Worm (Caenorhabditis elegans) whole organism, midembryonic: ENCODE measurements around the gene tbc-8.

Experiments
- T22C8.4 ChIP-seq: fragments of 200-800 bp; sonication (Bioruptor generic); IDR thresholded peaks from 2 replicates; pipeline ENCODE4 v1.3.6; 2022; ENCODE audit warnings: missing genetic modification characterization, missing compliant biosample characterization
- cog-1 ChIP-seq: sonication (generic microtip); optimal IDR thresholded peaks from 2 replicates; lab custom pipeline; 2016; ENCODE audit warnings: missing genetic modification characterization, missing compliant biosample characterization
- flt-1 ChIP-seq: fragments of 200-800 bp; sonication (Bioruptor generic); IDR thresholded peaks from 2 replicates; pipeline ENCODE4 v1.3.6; 2022; ENCODE audit warnings: missing genetic modification characterization, missing compliant biosample characterization
- klf-2 ChIP-seq: fragments of 200-800 bp; sonication (Bioruptor generic); conservative IDR thresholded peaks from 2 replicates; pipeline ENCODE4 v1.3.6; 2022; ENCODE audit warnings: missing genetic modification reagents, missing genetic modification characterization, missing compliant biosample characterization
- med-1 ChIP-seq: sonication (generic microtip); optimal IDR thresholded peaks from 2 replicates; lab custom pipeline; 2017; ENCODE audit warnings: missing genetic modification characterization, mild to moderate bottlenecking, missing compliant biosample characterization, antibody characterized with exemption, missing genetic modification reagents; ENCODE audit not compliant: insufficient read depth
- ref-1 ChIP-seq: fragments of 200-800 bp; sonication (Bioruptor generic); conservative IDR thresholded peaks from 2 replicates; pipeline ENCODE4 v1.3.6; 2022; ENCODE audit warnings: missing genetic modification reagents, missing genetic modification characterization, missing compliant biosample characterization
- tab-1 ChIP-seq: fragments of 200-800 bp; sonication (Bioruptor generic); IDR thresholded peaks from 2 replicates; pipeline ENCODE4 v1.3.6; 2022; ENCODE audit warnings: missing genetic modification characterization, missing compliant biosample characterization
- ztf-23 ChIP-seq: fragments of 200-800 bp; sonication (Bioruptor generic); IDR thresholded peaks from 2 replicates; pipeline ENCODE4 v1.3.6; 2022; ENCODE audit warnings: missing genetic modification reagents, missing genetic modification characterization, missing compliant biosample characterization
- ztf-29 ChIP-seq: fragments of 200-800 bp; sonication (Bioruptor generic); IDR thresholded peaks from 2 replicates; pipeline ENCODE4 v1.3.6; 2022; ENCODE audit warnings: missing genetic modification reagents, missing genetic modification characterization, missing compliant biosample characterization

tbc-8 gene

DNA sequence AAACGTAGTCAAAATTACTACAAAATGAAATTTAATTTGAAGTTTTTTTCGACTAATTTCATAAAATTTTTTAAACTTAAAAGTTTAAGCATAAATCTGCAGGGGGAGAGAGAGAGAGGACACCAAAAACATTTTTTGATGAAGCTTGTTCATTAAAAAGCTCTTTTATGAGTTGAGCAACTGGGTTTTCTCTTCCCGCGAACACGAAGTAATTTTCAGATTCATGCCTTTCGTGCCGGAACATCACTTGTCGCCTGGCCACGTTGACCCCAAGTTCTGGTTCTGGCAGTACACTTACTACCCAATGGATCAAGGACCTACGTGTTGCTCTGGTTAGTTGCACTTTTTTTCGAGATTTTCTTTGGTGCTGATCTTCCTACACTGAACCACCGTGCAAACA is 19.0 kb downstream of the tbc-8 start:
- TF ChIP-seq med-1 (GFP tag; lab: Kevin White, UChicago) (no peak), flt-1 (GFP tag; lab: Robert Waterston, UW) (no peak), T22C8.4 (GFP tag; lab: Robert Waterston, UW) (no peak), cog-1 (tag; lab: Kevin White, UChicago) (no peak), ztf-29 (GFP tag; lab: Robert Waterston, UW) (no peak), tab-1 (GFP tag; lab: Robert Waterston, UW) (no peak), ref-1 (no peak), klf-2 (GFP tag; lab: Robert Waterston, UW) (no peak), ztf-23 (no peak)

DNA sequence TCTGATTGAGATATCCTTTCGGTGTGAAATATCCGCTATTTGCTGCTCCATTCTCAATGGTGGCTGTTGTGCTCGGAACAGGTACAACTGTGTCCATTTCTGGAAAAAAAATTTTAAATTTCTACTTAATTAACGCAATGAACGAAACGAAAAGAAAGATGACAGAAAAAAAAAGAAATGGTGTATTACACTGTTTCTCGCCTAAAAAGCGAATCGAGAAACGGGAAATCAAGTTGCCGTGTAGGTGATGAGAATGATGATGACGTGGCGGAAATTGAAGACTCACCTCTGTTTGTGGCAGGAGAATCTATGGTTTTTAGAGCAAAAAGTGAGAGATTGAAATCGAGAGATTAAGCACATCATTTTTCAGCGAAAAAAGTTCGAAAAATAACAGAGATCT is 21.7 kb downstream of the tbc-8 start, which contains the start of gene C38H2.3:
Gene C38H2.3, minus strand, starts transcription at position 101 of the 400 bp plus-strand sequence.
- no peak for TF ChIP-seq cog-1 (tag; lab: Kevin White, UChicago)
- no peak for TF ChIP-seq med-1 (GFP tag; lab: Kevin White, UChicago)
- no peak for TF ChIP-seq klf-2 (GFP tag; lab: Robert Waterston, UW)
- no peak for TF ChIP-seq ref-1
- no peak for TF ChIP-seq tab-1 (GFP tag; lab: Robert Waterston, UW)

DNA sequence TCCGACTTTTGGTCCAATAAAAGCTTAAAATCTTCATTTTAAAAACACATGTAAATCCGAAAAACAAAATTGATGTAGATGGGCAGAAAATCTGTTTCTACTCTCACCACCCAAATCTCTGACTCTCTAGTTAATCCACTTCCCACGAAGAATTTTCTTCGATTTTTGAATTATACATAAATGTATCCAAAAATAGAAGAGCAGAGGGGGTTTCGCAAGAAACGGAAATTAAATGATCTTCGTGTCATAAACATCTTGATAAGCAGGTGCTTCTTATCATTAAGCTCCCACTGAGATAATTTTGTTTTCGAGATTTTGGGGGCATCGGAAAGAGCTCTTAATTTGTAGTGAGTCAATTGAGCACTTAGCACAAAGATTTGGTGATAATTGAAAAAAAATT is 24.9 kb downstream of the tbc-8 start:
- TF ChIP-seq tab-1 (GFP tag; lab: Robert Waterston, UW) = no peak
- TF ChIP-seq med-1 (GFP tag; lab: Kevin White, UChicago) = no peak
- TF ChIP-seq klf-2 (GFP tag; lab: Robert Waterston, UW) = no peak
- no peak for TF ChIP-seq cog-1 (tag; lab: Kevin White, UChicago)
- TF ChIP-seq ref-1 = no peak
- TF ChIP-seq T22C8.4 (GFP tag; lab: Robert Waterston, UW) = no peak
- no peak for TF ChIP-seq ztf-29 (GFP tag; lab: Robert Waterston, UW)
- TF ChIP-seq ztf-23 = no peak
- no peak for TF ChIP-seq flt-1 (GFP tag; lab: Robert Waterston, UW)

DNA sequence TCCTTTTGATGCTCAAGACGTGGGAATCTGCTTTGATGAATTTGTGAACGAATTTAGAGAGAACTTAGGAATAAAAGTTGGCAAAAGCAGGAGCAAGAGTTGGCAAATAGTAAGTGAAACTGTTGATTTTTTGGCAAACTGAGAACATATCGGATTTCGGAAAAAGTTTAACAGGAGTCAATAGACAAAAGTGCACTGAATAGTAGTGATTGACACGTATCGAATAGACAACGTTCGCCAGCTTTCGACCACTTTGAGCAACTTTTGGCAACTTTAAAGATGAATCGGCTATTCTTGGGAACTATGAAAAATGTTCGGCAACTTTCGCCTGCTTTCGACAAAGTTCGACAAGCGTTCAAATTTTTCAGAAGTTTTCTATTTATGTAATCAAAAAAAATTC is 26.9 kb downstream of the tbc-8 start, which contains the start of gene M03C11.9:
Gene M03C11.9, minus strand, starts transcription at position 101 of the 400 bp plus-strand sequence.
- TF ChIP-seq T22C8.4 (GFP tag; lab: Robert Waterston, UW) (no peak), ztf-29 (GFP tag; lab: Robert Waterston, UW) (no peak), klf-2 (GFP tag; lab: Robert Waterston, UW) (no peak), med-1 (GFP tag; lab: Kevin White, UChicago) (no peak), cog-1 (tag; lab: Kevin White, UChicago) (no peak), flt-1 (GFP tag; lab: Robert Waterston, UW) (no peak), ref-1 (no peak), tab-1 (GFP tag; lab: Robert Waterston, UW) (no peak), ztf-23 (no peak)

DNA sequence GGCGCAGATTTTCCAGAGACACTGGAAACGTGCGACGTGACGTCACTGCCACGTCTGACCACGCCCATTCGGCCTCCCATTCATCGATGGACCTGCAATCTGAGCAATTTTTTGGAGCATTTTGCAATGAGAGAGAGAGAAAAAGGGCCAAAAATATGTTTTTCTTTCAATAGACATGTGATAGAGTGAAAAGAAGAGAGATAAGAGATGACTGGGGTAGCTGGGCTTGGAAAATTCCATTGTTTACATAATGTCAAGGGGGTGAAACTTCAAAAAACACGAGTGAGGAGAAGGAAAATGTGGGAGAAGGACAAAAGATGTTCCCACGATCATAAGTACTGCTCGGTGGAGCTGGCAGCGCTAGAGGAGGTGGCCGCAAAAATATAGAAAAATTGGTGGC is 31.2 kb downstream of the tbc-8 start, which contains the start of gene M03C11.1:
Gene M03C11.1, minus strand, starts transcription at position 101 of the 400 bp plus-strand sequence.
- no peak for TF ChIP-seq ztf-23
- TF ChIP-seq T22C8.4 (GFP tag; lab: Robert Waterston, UW) = no peak
- no peak for TF ChIP-seq ztf-29 (GFP tag; lab: Robert Waterston, UW)
- TF ChIP-seq flt-1 (GFP tag; lab: Robert Waterston, UW) = no peak
- no peak for TF ChIP-seq ref-1
- TF ChIP-seq klf-2 (GFP tag; lab: Robert Waterston, UW) = no peak
- TF ChIP-seq cog-1 (tag; lab: Kevin White, UChicago) = no peak
- TF ChIP-seq tab-1 (GFP tag; lab: Robert Waterston, UW) = no peak
- TF ChIP-seq med-1 (GFP tag; lab: Kevin White, UChicago) = no peak

DNA sequence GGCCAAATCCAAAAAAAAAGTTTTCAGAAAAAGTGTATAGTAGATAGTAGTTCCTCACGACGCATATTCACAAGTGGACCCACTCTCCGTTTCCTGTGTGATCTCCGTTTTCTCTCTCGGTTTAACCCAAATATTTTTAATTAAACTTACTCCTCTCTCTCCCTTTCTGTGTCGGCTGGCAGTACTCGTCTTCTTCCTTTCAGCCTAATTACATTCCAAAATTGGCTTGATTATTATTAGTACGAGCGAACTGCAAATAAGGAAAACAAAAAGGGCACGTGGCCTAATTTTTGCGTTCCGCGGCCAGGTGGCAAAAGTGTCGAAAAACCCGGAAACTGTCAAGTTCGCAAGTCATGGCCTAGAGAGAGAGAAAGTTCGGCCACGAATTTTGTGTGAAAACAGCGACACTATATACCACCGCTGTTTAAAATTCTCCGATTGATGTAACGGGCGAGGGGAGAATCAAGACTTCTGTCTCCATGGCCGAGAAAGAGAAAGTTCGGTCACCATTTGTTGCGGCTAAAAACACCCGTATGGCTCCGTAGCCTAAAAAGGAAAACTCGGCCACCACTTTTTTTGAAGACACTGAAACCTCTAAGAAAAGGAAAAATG is 32.2 kb downstream of the tbc-8 start:
- no peak for TF ChIP-seq ztf-29 (GFP tag; lab: Robert Waterston, UW)
- TF ChIP-seq ref-1 = no peak
- no peak for TF ChIP-seq tab-1 (GFP tag; lab: Robert Waterston, UW)
- no peak for TF ChIP-seq cog-1 (tag; lab: Kevin White, UChicago)
- TF ChIP-seq klf-2 (GFP tag; lab: Robert Waterston, UW) = no peak
- no peak for TF ChIP-seq flt-1 (GFP tag; lab: Robert Waterston, UW)
- no peak for TF ChIP-seq T22C8.4 (GFP tag; lab: Robert Waterston, UW)
- TF ChIP-seq ztf-23 = no peak
- no peak for TF ChIP-seq med-1 (GFP tag; lab: Kevin White, UChicago)

DNA sequence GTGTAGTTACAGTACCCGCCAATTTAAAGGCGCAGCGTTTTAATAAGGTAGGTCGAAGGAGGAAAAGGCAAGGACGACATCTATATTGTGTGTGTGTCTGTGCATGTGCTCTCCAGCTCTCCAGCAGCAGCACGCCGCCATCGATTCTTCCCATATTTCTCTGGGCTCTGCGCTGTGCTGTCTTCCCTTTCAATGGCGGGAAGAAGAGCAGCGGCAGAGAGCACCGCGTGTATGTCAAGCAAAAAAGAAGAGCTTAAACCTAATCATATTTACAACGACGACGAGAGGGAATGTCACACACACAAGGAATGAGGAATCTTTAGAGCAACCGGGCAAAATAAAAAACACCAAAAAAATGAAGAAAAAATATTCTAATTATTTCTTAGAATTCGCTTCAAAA is 34.2 kb downstream of the tbc-8 start:
- TF ChIP-seq tab-1 (GFP tag; lab: Robert Waterston, UW) (no peak), cog-1 (tag; lab: Kevin White, UChicago) (no peak), T22C8.4 (GFP tag; lab: Robert Waterston, UW) (no peak), ztf-29 (GFP tag; lab: Robert Waterston, UW) (no peak), med-1 (GFP tag; lab: Kevin White, UChicago) (no peak), flt-1 (GFP tag; lab: Robert Waterston, UW) (no peak), ztf-23 (no peak), ref-1 (no peak), klf-2 (GFP tag; lab: Robert Waterston, UW) (no peak)

DNA sequence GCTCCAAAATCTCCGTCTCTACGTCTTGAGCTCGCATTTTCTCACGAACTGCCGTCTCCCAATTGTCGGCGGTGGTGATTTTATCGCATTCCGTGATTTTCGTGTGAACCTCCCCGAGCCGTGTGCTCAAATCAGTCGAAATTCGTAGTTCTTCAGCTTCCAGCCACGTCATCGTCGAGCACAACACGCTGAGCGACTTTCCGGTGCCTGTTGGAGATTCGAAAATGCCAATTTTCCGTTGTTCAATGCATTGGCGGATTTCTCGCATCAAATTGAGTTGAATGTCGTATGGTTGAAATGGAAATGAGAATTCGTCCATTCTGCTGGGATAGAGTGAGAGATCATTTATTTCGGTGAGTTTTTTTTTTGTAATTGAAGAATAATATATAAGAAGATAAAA is 40.2 kb downstream of the tbc-8 start, which contains the start of the genes M03C11.3 and chl-1:
Gene M03C11.3, plus strand, starts transcription at position 153 of the 400 bp plus-strand sequence.
Gene chl-1, minus strand, starts transcription at position 323 of the 400 bp plus-strand sequence.
- TF ChIP-seq T22C8.4 (GFP tag; lab: Robert Waterston, UW) (no peak), tab-1 (GFP tag; lab: Robert Waterston, UW) (no peak), klf-2 (GFP tag; lab: Robert Waterston, UW) (no peak), ztf-29 (GFP tag; lab: Robert Waterston, UW) (no peak), ztf-23 (no peak), ref-1 (no peak), cog-1 (tag; lab: Kevin White, UChicago) (no peak), med-1 (GFP tag; lab: Kevin White, UChicago) (no peak), flt-1 (GFP tag; lab: Robert Waterston, UW) (no peak)

DNA sequence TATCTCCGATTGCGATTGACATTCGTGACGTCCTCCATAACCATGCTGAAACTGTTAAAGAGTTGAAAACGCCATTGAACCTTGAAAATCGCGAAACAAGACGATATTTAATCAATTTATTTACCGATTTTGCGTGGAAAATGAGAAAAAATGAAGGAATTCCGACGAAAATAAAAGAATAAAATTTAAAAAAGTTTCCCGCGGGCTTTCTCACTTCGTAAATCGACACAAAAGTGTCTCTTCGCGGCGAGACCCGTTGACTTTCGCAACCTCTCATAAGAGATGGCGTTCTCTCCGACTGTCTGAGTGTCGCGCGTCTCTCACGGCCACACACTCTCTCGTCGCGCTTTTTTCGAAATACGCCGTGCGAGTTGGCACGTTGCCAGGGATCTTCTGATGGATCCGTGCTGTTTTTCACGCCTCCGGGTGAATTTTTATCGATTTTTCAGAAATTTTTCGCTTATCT is 42.5 kb downstream of the tbc-8 start, which contains the start of gene hat-1:
Gene hat-1, minus strand, starts transcription at position 51 of the 466 bp plus-strand sequence.
- TF ChIP-seq ztf-23 = 0 out of 2 replicates have a peak, but pooled peaks have one; percentile 41
- TF ChIP-seq ref-1 = no peak
- TF ChIP-seq tab-1 (GFP tag; lab: Robert Waterston, UW) = no peak
- TF ChIP-seq ztf-29 (GFP tag; lab: Robert Waterston, UW) = peak; percentile 51
- TF ChIP-seq T22C8.4 (GFP tag; lab: Robert Waterston, UW) = 0 out of 2 replicates have a peak, but pooled peaks have one; percentile 18
- peak; percentile 64; the same call in 1 of the 2 replicates for TF ChIP-seq flt-1 (GFP tag; lab: Robert Waterston, UW)
